Fruit fly (Drosophila melanogaster): ENCODE results near the gene RnrL.

The RnrL gene

DNA sequence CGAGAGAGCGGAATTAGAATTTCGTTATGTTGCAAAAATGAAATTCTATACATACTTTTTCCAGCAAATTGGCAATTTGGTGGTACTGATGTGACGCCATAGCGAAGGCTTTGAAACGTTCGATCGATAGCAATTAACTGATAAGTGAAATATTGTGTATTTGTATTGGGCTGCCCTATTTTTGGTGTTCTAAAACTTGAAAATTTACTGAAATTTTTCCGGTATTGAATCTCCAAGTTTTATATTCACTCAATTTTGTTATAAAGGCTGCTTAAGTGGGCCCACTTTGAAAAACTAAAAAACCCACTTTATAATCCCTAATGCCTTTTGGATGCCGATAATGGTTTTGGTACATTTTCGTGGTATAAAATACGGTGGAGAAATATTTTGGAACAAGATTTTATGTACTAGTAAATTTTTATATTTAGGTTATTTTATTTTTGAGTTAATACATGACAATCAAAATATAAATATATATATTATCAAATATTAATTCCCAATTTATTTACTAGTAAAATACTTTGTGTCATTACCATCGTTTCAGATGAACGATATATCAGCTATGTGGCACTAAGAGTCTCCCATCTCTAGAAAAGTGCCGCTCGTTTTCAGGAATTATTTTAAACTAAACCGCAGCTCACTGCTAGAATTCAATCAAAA, 34.8 kb upstream of the RnrL start, which contains the start of the genes Cand1 and pim (continued):
- TF ChIP-seq crp (GFP tag; optimal IDR thresholded peaks at IDR 0.05) (no peak), Xbp1 (GFP tag; optimal IDR thresholded peaks at IDR 0.05) (peak; percentile 10), nerfin-1 (tag; optimal IDR thresholded peaks at IDR 0.05) (peak; percentile 26), caup (GFP tag; optimal IDR thresholded peaks at IDR 0.05; ENCODE audit: severe bottlenecking) (no peak), h (optimal IDR thresholded peaks at IDR 0.05) (no peak), unc-4 (GFP tag; IDR thresholded peaks at IDR 0.05; ENCODE audit: partially characterized antibody) (peak; percentile 73), CG14710 (tag; optimal IDR thresholded peaks at IDR 0.05) (peak; percentile 77), CG5953 (GFP tag; IDR thresholded peaks at IDR 0.05) (no peak), HHEX (GFP tag; optimal IDR thresholded peaks at IDR 0.05) (no peak), CG4282 (GFP tag; optimal IDR thresholded peaks at IDR 0.05) (no peak), HLH4C (GFP tag; IDR thresholded peaks at IDR 0.05; ENCODE audit: partially characterized antibody) (peak; percentile 54; the same call in 1 of the 3 replicates), CG15514 (GFP tag; optimal IDR thresholded peaks at IDR 0.05) (peak; percentile 38), CG12219 (GFP tag; optimal IDR thresholded peaks at IDR 0.05) (no peak), Sox102F (GFP tag; optimal IDR thresholded peaks at IDR 0.05) (no peak), inv (GFP tag; IDR thresholded peaks at IDR 0.05; ENCODE audit: partially characterized antibody) (peak; percentile 55), Nf-YA (GFP tag; IDR thresholded peaks at IDR 0.05) (no peak), pb (GFP tag; optimal IDR thresholded peaks at IDR 0.05) (no peak), CG4360 (GFP tag; IDR thresholded peaks at IDR 0.05) (no peak), Neu2 (GFP tag; optimal IDR thresholded peaks at IDR 0.05; ENCODE audit: borderline replicate concordance) (no peak), eyg (GFP tag; optimal IDR thresholded peaks at IDR 0.05) (no peak), kni (GFP tag; optimal IDR thresholded peaks at IDR 0.05) (no peak), oc (tag; optimal IDR thresholded peaks at IDR 0.05) (no peak), trem (tag; optimal IDR thresholded peaks at IDR 0.05) (peak; percentile 81), HLH3B (GFP tag; IDR thresholded peaks at IDR 0.05) (no peak), CG2202 (tag; optimal IDR thresholded peaks at IDR 0.05) (no peak), Fer2 (tag; optimal IDR thresholded peaks at IDR 0.05) (no peak), Nf-YC (tag; optimal IDR thresholded peaks at IDR 0.05) (peak; percentile 65), Hey (tag; optimal IDR thresholded peaks at IDR 0.05) (no peak), CG13123 (GFP tag; optimal IDR thresholded peaks at IDR 0.05) (no peak), vnd (GFP tag; IDR thresholded peaks at IDR 0.05; ENCODE audit: partially characterized antibody) (peak; percentile 33; the same call in 1 of the 3 replicates), Lhr (GFP tag; optimal IDR thresholded peaks at IDR 0.05) (peak; percentile 53), CG14667 (GFP tag; IDR thresholded peaks at IDR 0.05) (no peak), lmd (GFP tag; IDR thresholded peaks at IDR 0.05) (no peak), Bgb (GFP tag; IDR thresholded peaks at IDR 0.05; ENCODE audit: partially characterized antibody) (peak; percentile 65), CG7372 (GFP tag; IDR thresholded peaks at IDR 0.05) (no peak), NC2α (GFP tag; optimal IDR thresholded peaks at IDR 0.05) (no peak), psq (GFP tag; optimal IDR thresholded peaks at IDR 0.05) (no peak), onecut (GFP tag; IDR thresholded peaks at IDR 0.05) (no peak), CG17612 (GFP tag; IDR thresholded peaks at IDR 0.05) (no peak), CG32772 (GFP tag; IDR thresholded peaks at IDR 0.05) (no peak), Abd-B (GFP tag; optimal IDR thresholded peaks at IDR 0.05) (peak; percentile 36), pho (GFP tag; optimal IDR thresholded peaks at IDR 0.05) (no peak), CG14050 (GFP tag; IDR thresholded peaks at IDR 0.05) (no peak), CG12391 (tag; optimal IDR thresholded peaks at IDR 0.05) (peak; percentile 59), pita (GFP tag; optimal IDR thresholded peaks at IDR 0.05) (no peak), Ets97D (GFP tag; optimal IDR thresholded peaks at IDR 0.05) (no peak), Atf6 (GFP tag; IDR thresholded peaks at IDR 0.05) (no peak), grau (tag; optimal IDR thresholded peaks at IDR 0.05) (peak; percentile 26), CG16813 (GFP tag; IDR thresholded peaks at IDR 0.05; ENCODE audit: partially characterized antibody) (peak; percentile 70)

Measured in whole organism, embryonic.